Fruit fly (Drosophila melanogaster) whole organism, embryonic: ENCODE data around the gene nmdyn-D7.
A peak's percentile ranks its signal among the peaks of the same experiment; 100 is the strongest.

Source experiments
- Abd-B ChIP-seq: fragments of 200-800 bp; sonication (Bioruptor generic); optimal IDR thresholded peaks from 2 replicates; lab custom pipeline; 2018; ENCODE audit warnings: missing biosample characterization, mild to moderate bottlenecking, missing genetic modification characterization, moderate library complexity
- Antp ChIP-seq: fragments of 200-800 bp; sonication (Bioruptor generic); optimal IDR thresholded peaks from 3 replicates; lab custom pipeline; 2016; ENCODE audit warnings: missing biosample characterization, missing genetic modification characterization
- CG1024 ChIP-seq: fragments of 200-800 bp; sonication (Bioruptor generic); IDR thresholded peaks from 2 replicates; pipeline ENCODE4 v1.3.6; 2022; ENCODE audit warnings: missing biosample characterization, missing genetic modification characterization
- CG11398 ChIP-seq: fragments of 200-800 bp; sonication (Bioruptor generic); optimal IDR thresholded peaks from 2 replicates; lab custom pipeline; 2016; ENCODE audit warnings: missing biosample characterization, missing genetic modification characterization
- CG12744 ChIP-seq: fragments of 200-800 bp; sonication (Bioruptor generic); optimal IDR thresholded peaks from 2 replicates; lab custom pipeline; 2016; ENCODE audit warnings: missing biosample characterization, missing genetic modification characterization
- CG13624 ChIP-seq: fragments of 200-800 bp; sonication (Bioruptor generic); optimal IDR thresholded peaks from 2 replicates; lab custom pipeline; 2016; ENCODE audit warnings: missing biosample characterization, missing genetic modification characterization
- CG14860 ChIP-seq: fragments of 200-800 bp; sonication (Bioruptor generic); IDR thresholded peaks from 3 replicates; pipeline ENCODE4 v1.3.6; 2022; ENCODE audit warnings: missing biosample characterization, missing genetic modification characterization; ENCODE audit not compliant: partially characterized antibody
- CG1602 ChIP-seq: fragments of 200-800 bp; sonication (Bioruptor generic); optimal IDR thresholded peaks from 3 replicates; lab custom pipeline; 2016; ENCODE audit warnings: missing biosample characterization, missing genetic modification characterization
- CG16779 ChIP-seq: fragments of 200-800 bp; sonication (Bioruptor generic); IDR thresholded peaks from 2 replicates; pipeline ENCODE4 v1.3.6; 2022; ENCODE audit warnings: missing biosample characterization, missing genetic modification characterization
- CG16815 ChIP-seq: fragments of 200-800 bp; sonication (Bioruptor generic); optimal IDR thresholded peaks from 3 replicates; lab custom pipeline; 2017; ENCODE audit warnings: missing biosample characterization, mild to moderate bottlenecking, missing genetic modification characterization
- CG17186 ChIP-seq: fragments of 200-800 bp; sonication (Bioruptor generic); optimal IDR thresholded peaks from 3 replicates; lab custom pipeline; 2017; ENCODE audit warnings: missing biosample characterization, missing genetic modification reagents, missing genetic modification characterization
- CG31224 ChIP-seq: fragments of 200-800 bp; sonication (Bioruptor generic); IDR thresholded peaks from 2 replicates; pipeline ENCODE4 v1.3.6; 2022; ENCODE audit warnings: missing biosample characterization, missing genetic modification characterization
- CG31388 ChIP-seq: fragments of 200-800 bp; sonication (Bioruptor generic); optimal IDR thresholded peaks from 2 replicates; lab custom pipeline; 2016; ENCODE audit warnings: missing biosample characterization, missing genetic modification characterization
- CG43689 ChIP-seq: fragments of 200-800 bp; sonication (Bioruptor generic); IDR thresholded peaks from 2 replicates; pipeline ENCODE4 v1.3.6; 2022; ENCODE audit warnings: missing biosample characterization, missing genetic modification characterization
- CG4617 ChIP-seq: fragments of 200-800 bp; sonication (Bioruptor generic); optimal IDR thresholded peaks from 3 replicates; lab custom pipeline; 2016; ENCODE audit warnings: missing biosample characterization, missing genetic modification characterization, borderline replicate concordance
- CG4730 ChIP-seq: fragments of 200-800 bp; sonication (Bioruptor generic); IDR thresholded peaks from 2 replicates; pipeline ENCODE4 v1.3.6; 2022; ENCODE audit warnings: missing biosample characterization, missing genetic modification characterization
- CG7357 ChIP-seq: fragments of 200-800 bp; sonication (Bioruptor generic); IDR thresholded peaks from 3 replicates; pipeline ENCODE4 v1.3.6; 2022; ENCODE audit warnings: missing biosample characterization, missing genetic modification characterization
- CG8290 ChIP-seq, 3 experiments: fragments of 200-800 bp; sonication (Bioruptor generic); optimal IDR thresholded peaks; 2 replicates each; lab custom pipeline; 2016 to 2019; ENCODE audit warnings: missing biosample characterization in 3 of 3, missing genetic modification characterization in 3 of 3, mild to moderate bottlenecking in 2 of 3, moderate library complexity in 1 of 3
- Chrac-16 ChIP-seq: fragments of 200-800 bp; sonication (Bioruptor generic); optimal IDR thresholded peaks from 3 replicates; lab custom pipeline; 2016; ENCODE audit warnings: missing biosample characterization, missing genetic modification characterization
- Dad ChIP-seq: fragments of 200-800 bp; sonication (Bioruptor generic); optimal IDR thresholded peaks from 3 replicates; lab custom pipeline; 2016; ENCODE audit warnings: missing biosample characterization, missing genetic modification characterization
- Dbx ChIP-seq: fragments of 200-800 bp; sonication (Bioruptor generic); IDR thresholded peaks from 3 replicates; pipeline ENCODE4 v1.3.6; 2022; ENCODE audit warnings: missing biosample characterization, missing genetic modification characterization
- E2f2 ChIP-seq: fragments of 200-800 bp; sonication (Bioruptor generic); IDR thresholded peaks from 2 replicates; pipeline ENCODE4 v1.3.6; 2022; ENCODE audit warnings: missing biosample characterization, missing genetic modification characterization
- Ets97D ChIP-seq: fragments of 200-800 bp; sonication (Bioruptor generic); optimal IDR thresholded peaks from 3 replicates; lab custom pipeline; 2016; ENCODE audit warnings: missing biosample characterization, missing genetic modification characterization
- Fer1 ChIP-seq: fragments of 200-800 bp; sonication (Bioruptor generic); optimal IDR thresholded peaks from 2 replicates; lab custom pipeline; 2017; ENCODE audit warnings: missing biosample characterization, mild to moderate bottlenecking, missing genetic modification characterization
- H15 ChIP-seq: fragments of 200-800 bp; sonication (Bioruptor generic); IDR thresholded peaks from 3 replicates; pipeline ENCODE4 v1.3.6; 2022; ENCODE audit warnings: missing biosample characterization, missing genetic modification characterization
- Hsf ChIP-seq: fragments of 200-800 bp; sonication (Bioruptor generic); optimal IDR thresholded peaks from 3 replicates; lab custom pipeline; 2016; ENCODE audit warnings: missing biosample characterization, missing genetic modification characterization
- Mad ChIP-seq: fragments of 200-800 bp; sonication (Bioruptor generic); optimal IDR thresholded peaks from 2 replicates; lab custom pipeline; 2016; ENCODE audit warnings: missing biosample characterization, missing genetic modification characterization
- Myb ChIP-seq: fragments of 200-800 bp; sonication (Bioruptor generic); optimal IDR thresholded peaks from 2 replicates; lab custom pipeline; 2016; ENCODE audit warnings: missing biosample characterization, missing genetic modification characterization
- NFAT ChIP-seq: fragments of 200-800 bp; sonication (Bioruptor generic); IDR thresholded peaks from 2 replicates; pipeline ENCODE4 v1.3.6; 2022; ENCODE audit warnings: missing biosample characterization, missing genetic modification characterization
- Oli ChIP-seq: fragments of 200-800 bp; sonication (Bioruptor generic); optimal IDR thresholded peaks from 2 replicates; lab custom pipeline; 2018; ENCODE audit warnings: missing biosample characterization, mild to moderate bottlenecking, missing genetic modification characterization, moderate library complexity
- Poxn ChIP-seq: fragments of 200-800 bp; sonication (Bioruptor generic); IDR thresholded peaks from 2 replicates; pipeline ENCODE4 v1.3.6; 2022; ENCODE audit warnings: missing biosample characterization, missing genetic modification characterization
- Spps ChIP-seq: fragments of 200-800 bp; sonication (Bioruptor generic); optimal IDR thresholded peaks from 2 replicates; lab custom pipeline; 2018; ENCODE audit warnings: missing biosample characterization, mild to moderate bottlenecking, missing genetic modification characterization
- Ssrp ChIP-seq: fragments of 200-800 bp; sonication (Bioruptor generic); optimal IDR thresholded peaks from 2 replicates; lab custom pipeline; 2018; ENCODE audit warnings: missing biosample characterization, mild to moderate bottlenecking, missing genetic modification characterization, moderate library complexity
- ftz-f1 ChIP-seq: fragments of 200-800 bp; sonication (Bioruptor generic); optimal IDR thresholded peaks from 2 replicates; lab custom pipeline; 2016; ENCODE audit warnings: missing biosample characterization, missing genetic modification characterization
- hth ChIP-seq: fragments of >200 bp; optimal IDR thresholded peaks from 2 replicates; lab custom pipeline; 2017; ENCODE audit warnings: inconsistent platforms
- insv ChIP-seq, 2 experiments: fragments of 200-800 bp; sonication (Bioruptor generic); optimal IDR thresholded peaks; 3 replicates each; lab custom pipeline; 2016 to 2018; ENCODE audit warnings: missing biosample characterization in 2 of 2, missing genetic modification characterization in 2 of 2
- kah ChIP-seq: fragments of 200-800 bp; sonication (Bioruptor generic); optimal IDR thresholded peaks from 2 replicates; lab custom pipeline; 2018; ENCODE audit warnings: missing biosample characterization, mild to moderate bottlenecking, missing genetic modification characterization
- kni ChIP-seq: fragments of 200-800 bp; sonication (Bioruptor generic); optimal IDR thresholded peaks from 3 replicates; lab custom pipeline; 2017; ENCODE audit warnings: mild to moderate bottlenecking, missing biosample characterization, missing genetic modification reagents, missing genetic modification characterization
- peb ChIP-seq: fragments of 200-800 bp; sonication (Bioruptor generic); IDR thresholded peaks from 2 replicates; pipeline ENCODE4 v1.3.6; 2022; ENCODE audit warnings: missing biosample characterization, missing genetic modification characterization
- prd ChIP-seq, 3 experiments: fragments of >200 bp in 2 of 3; fragments of 200-800 bp in 1 of 3; sonication (Bioruptor generic) in 1 of 3; optimal IDR thresholded peaks in 2 of 3; IDR thresholded peaks in 1 of 3; 2 replicates in 2 of 3; 3 replicates in 1 of 3; pipeline versions ENCODE4 v1.3.6 to Lab custom; 2017 to 2022; ENCODE audit warnings: missing biosample characterization in 1 of 3, missing genetic modification characterization in 1 of 3
- pzg ChIP-seq: fragments of 200-800 bp; sonication (Bioruptor generic); optimal IDR thresholded peaks from 3 replicates; lab custom pipeline; 2018; ENCODE audit warnings: missing biosample characterization, mild to moderate bottlenecking, missing genetic modification characterization, moderate library complexity
- ranshi ChIP-seq: fragments of 200-800 bp; sonication (Bioruptor generic); IDR thresholded peaks from 2 replicates; pipeline ENCODE4 v1.3.6; 2022; ENCODE audit warnings: missing biosample characterization, missing genetic modification characterization
- run ChIP-seq: fragments of 200-800 bp; sonication (Bioruptor generic); optimal IDR thresholded peaks from 3 replicates; lab custom pipeline; 2018; ENCODE audit warnings: missing biosample characterization, mild to moderate bottlenecking, missing genetic modification characterization
- slp2 ChIP-seq: fragments of 200-800 bp; sonication (Bioruptor generic); optimal IDR thresholded peaks from 2 replicates; lab custom pipeline; 2016; ENCODE audit warnings: missing biosample characterization, missing genetic modification characterization
- sna ChIP-seq: fragments of 200-800 bp; sonication (Bioruptor generic); IDR thresholded peaks from 2 replicates; pipeline ENCODE4 v1.3.6; 2022; ENCODE audit warnings: missing biosample characterization, missing genetic modification characterization; ENCODE audit not compliant: partially characterized antibody
- stc ChIP-seq: fragments of 200-800 bp; sonication (Bioruptor generic); IDR thresholded peaks from 2 replicates; pipeline ENCODE4 v1.3.6; 2022; ENCODE audit warnings: missing biosample characterization, missing genetic modification characterization
- unc-4 ChIP-seq: fragments of 200-800 bp; sonication (Bioruptor generic); IDR thresholded peaks from 2 replicates; pipeline ENCODE4 v1.3.6; 2022; ENCODE audit warnings: missing biosample characterization, missing genetic modification characterization; ENCODE audit not compliant: partially characterized antibody
- vvl ChIP-seq: fragments of 200-800 bp; sonication (Bioruptor generic); IDR thresholded peaks from 2 replicates; pipeline ENCODE4 v1.3.6; 2022; ENCODE audit warnings: missing biosample characterization, missing genetic modification characterization
- wek ChIP-seq: fragments of 200-800 bp; sonication (Bioruptor generic); optimal IDR thresholded peaks from 3 replicates; lab custom pipeline; 2018; ENCODE audit warnings: missing biosample characterization, mild to moderate bottlenecking, missing genetic modification characterization, moderate library complexity
- wor ChIP-seq: fragments of 200-800 bp; sonication (Bioruptor generic); IDR thresholded peaks from 2 replicates; pipeline ENCODE4 v1.3.6; 2022; ENCODE audit warnings: missing biosample characterization, missing genetic modification characterization
- yki ChIP-seq: fragments of >200 bp; optimal IDR thresholded peaks from 3 replicates; lab custom pipeline; 2018
- zfh2 ChIP-seq: fragments of 200-800 bp; sonication (Bioruptor generic); optimal IDR thresholded peaks from 2 replicates; lab custom pipeline; 2016; ENCODE audit warnings: missing biosample characterization, missing genetic modification characterization

Gene nmdyn-D7

dm6 chr3R:9710886-9711285 is 31.1 kb downstream of the nmdyn-D7 start, which contains the start of the genes trbd and dmt (continued):
- no peak for TF ChIP-seq E2f2 (GFP tag; lab: Robert Waterston, UW)
- TF ChIP-seq CG14860 (GFP tag; lab: Robert Waterston, UW) = no peak
- no peak for TF ChIP-seq CG31388 (GFP tag; lab: Kevin White, UChicago)
- no peak for TF ChIP-seq peb (GFP tag; lab: Robert Waterston, UW)
- no peak for TF ChIP-seq CG7357
- TF ChIP-seq CG31224 (GFP tag; lab: Robert Waterston, UW) = no peak
- no peak for TF ChIP-seq Abd-B (GFP tag; lab: Kevin White, UChicago)
- no peak for TF ChIP-seq CG16779 (GFP tag; lab: Robert Waterston, UW)
- TF ChIP-seq prd (optimal IDR thresholded peaks at IDR 0.05; lab: Kevin White, UChicago) = no peak
- no peak for TF ChIP-seq prd (GFP tag; IDR thresholded peaks at IDR 0.05; lab: Robert Waterston, UW)
- no peak for TF ChIP-seq CG43689 (GFP tag; lab: Robert Waterston, UW)
- peak; percentile 94 for TF ChIP-seq Ets97D (GFP tag; lab: Kevin White, UChicago)
- TF ChIP-seq kni = no peak
- peak; percentile 37 for TF ChIP-seq Hsf
- no peak for TF ChIP-seq run (tag; lab: Kevin White, UChicago)
- TF ChIP-seq Chrac-16 (GFP tag; lab: Kevin White, UChicago) = peak; percentile 24
- no peak for TF ChIP-seq ranshi
- no peak for TF ChIP-seq stc
- TF ChIP-seq CG12744 (GFP tag; lab: Kevin White, UChicago) = no peak
- TF ChIP-seq ftz-f1 (GFP tag; lab: Kevin White, UChicago) = peak; percentile 97
- TF ChIP-seq hth (lab: Kevin White, UChicago) = no peak
- peak; percentile 59 for TF ChIP-seq CG17186 (GFP tag; lab: Kevin White, UChicago)
- TF ChIP-seq Dad = peak; percentile 66
- peak; percentile 100 for TF ChIP-seq pzg (GFP tag; lab: Kevin White, UChicago)
- no peak for TF ChIP-seq yki (lab: Kevin White, UChicago)
- TF ChIP-seq kah (GFP tag; lab: Kevin White, UChicago) = peak; percentile 78
- TF ChIP-seq Antp (GFP tag; lab: Kevin White, UChicago) = peak; percentile 68
- peak; percentile 39 for TF ChIP-seq slp2
- TF ChIP-seq Fer1 = no peak
- no peak for TF ChIP-seq Spps
- TF ChIP-seq Dbx (GFP tag; lab: Robert Waterston, UW) = no peak
- no peak for TF ChIP-seq H15
- TF ChIP-seq CG11398 (GFP tag; lab: Kevin White, UChicago) = peak; percentile 50
- TF ChIP-seq CG4730 = no peak
- TF ChIP-seq Mad (GFP tag; lab: Kevin White, UChicago) = peak; percentile 58
- TF ChIP-seq CG8290 (GFP tag; optimal IDR thresholded peaks at IDR 0.05; lab: Kevin White, UChicago) = peak; percentile 67
- no peak for TF ChIP-seq CG8290 (tag; optimal IDR thresholded peaks at IDR 0.05; lab: Kevin White, UChicago)
- no peak for TF ChIP-seq Oli
- peak; percentile 81 for TF ChIP-seq zfh2 (GFP tag; lab: Kevin White, UChicago)
- TF ChIP-seq CG1602 (GFP tag; lab: Kevin White, UChicago) = peak; percentile 40
- no peak for TF ChIP-seq sna (GFP tag; lab: Robert Waterston, UW)
- TF ChIP-seq wek (GFP tag; lab: Kevin White, UChicago) = no peak
- TF ChIP-seq wor (GFP tag; lab: Robert Waterston, UW) = no peak
- peak; percentile 99 for TF ChIP-seq CG4617 (GFP tag; lab: Kevin White, UChicago)
- TF ChIP-seq Ssrp (tag; lab: Kevin White, UChicago) = no peak
- TF ChIP-seq CG16815 (GFP tag; lab: Kevin White, UChicago) = peak; percentile 12
- TF ChIP-seq CG1024 = no peak
- TF ChIP-seq Poxn (GFP tag; lab: Robert Waterston, UW) = no peak
- no peak for TF ChIP-seq vvl (GFP tag; lab: Robert Waterston, UW)
- no peak for TF ChIP-seq NFAT (GFP tag; lab: Robert Waterston, UW)
- no peak for TF ChIP-seq unc-4 (GFP tag; lab: Robert Waterston, UW)
- peak in 1 of 2 experiments; percentile 73 for TF ChIP-seq insv (GFP tag; optimal IDR thresholded peaks at IDR 0.05; lab: Kevin White, UChicago)
- peak; percentile 76 for TF ChIP-seq CG13624 (GFP tag; lab: Kevin White, UChicago)
- TF ChIP-seq Myb (GFP tag; lab: Kevin White, UChicago) = peak; percentile 78
